Fruit fly (Drosophila melanogaster) whole organism, prepupa: Measurements from ENCODE around the gene qtc.

Source experiments
- CG10631 ChIP-seq: fragments of 200-800 bp; sonication (Bioruptor generic); optimal IDR thresholded peaks from 2 replicates; lab custom pipeline; 2016; ENCODE audit warnings: missing biosample characterization, missing genetic modification characterization
- CG15336 ChIP-seq: fragments of 200-800 bp; sonication (Bioruptor generic); IDR thresholded peaks from 2 replicates; pipeline ENCODE4 v1.3.6; 2022; ENCODE audit warnings: missing biosample characterization, missing genetic modification characterization
- CG1621 ChIP-seq: fragments of 200-800 bp; sonication (Bioruptor generic); optimal IDR thresholded peaks from 3 replicates; lab custom pipeline; 2018; ENCODE audit warnings: missing biosample characterization, mild to moderate bottlenecking, missing genetic modification characterization
- CG16779 ChIP-seq: fragments of 200-800 bp; sonication (Bioruptor generic); optimal IDR thresholded peaks from 3 replicates; lab custom pipeline; 2017; ENCODE audit warnings: missing biosample characterization, mild to moderate bottlenecking, missing genetic modification characterization
- CG3032 ChIP-seq: fragments of 200-800 bp; optimal IDR thresholded peaks from 2 replicates; lab custom pipeline; 2019; ENCODE audit warnings: missing biosample characterization, mild to moderate bottlenecking, missing genetic modification characterization, moderate library complexity
- CG34406 ChIP-seq: fragments of 200-800 bp; sonication (Bioruptor generic); optimal IDR thresholded peaks from 3 replicates; lab custom pipeline; 2016; ENCODE audit warnings: missing biosample characterization, missing genetic modification characterization
- CG4318 ChIP-seq: fragments of 200-800 bp; sonication (Bioruptor generic); optimal IDR thresholded peaks from 3 replicates; lab custom pipeline; 2017; ENCODE audit warnings: missing biosample characterization, mild to moderate bottlenecking, missing genetic modification characterization
- CG6163 ChIP-seq: fragments of 200-800 bp; sonication (Bioruptor generic); IDR thresholded peaks from 3 replicates; pipeline ENCODE4 v1.3.6; 2022; ENCODE audit warnings: missing biosample characterization, missing genetic modification characterization
- CG6276 ChIP-seq: fragments of 200-800 bp; sonication (Bioruptor generic); optimal IDR thresholded peaks from 2 replicates; lab custom pipeline; 2017; ENCODE audit warnings: missing biosample characterization, mild to moderate bottlenecking, missing genetic modification characterization
- CG6792 ChIP-seq: fragments of 200-800 bp; sonication (Bioruptor generic); optimal IDR thresholded peaks from 3 replicates; lab custom pipeline; 2016; ENCODE audit warnings: missing biosample characterization, missing genetic modification characterization
- CG6808 ChIP-seq: fragments of 200-800 bp; sonication (Bioruptor generic); optimal IDR thresholded peaks from 3 replicates; lab custom pipeline; 2017; ENCODE audit warnings: missing biosample characterization, missing genetic modification characterization, mild to moderate bottlenecking, moderate library complexity, missing genetic modification reagents
- CG6854 ChIP-seq: fragments of 200-800 bp; sonication (Bioruptor generic); optimal IDR thresholded peaks from 2 replicates; lab custom pipeline; 2017; ENCODE audit warnings: missing biosample characterization, mild to moderate bottlenecking, missing genetic modification characterization
- CG7368 ChIP-seq: fragments of 200-800 bp; sonication (Bioruptor generic); optimal IDR thresholded peaks from 3 replicates; lab custom pipeline; 2016; ENCODE audit warnings: missing biosample characterization, missing genetic modification characterization
- CG8119 ChIP-seq: fragments of 200-800 bp; sonication (Bioruptor generic); IDR thresholded peaks from 3 replicates; pipeline ENCODE4 v1.3.6; 2022; ENCODE audit warnings: missing biosample characterization, missing genetic modification characterization
- CG8319 ChIP-seq: fragments of 200-800 bp; sonication (Bioruptor generic); optimal IDR thresholded peaks from 3 replicates; lab custom pipeline; 2016; ENCODE audit warnings: missing biosample characterization, missing genetic modification characterization
- Eip75B ChIP-seq: fragments of 200-800 bp; sonication (Bioruptor generic); optimal IDR thresholded peaks from 3 replicates; lab custom pipeline; 2016; ENCODE audit warnings: missing biosample characterization, missing genetic modification characterization
- Eip78C ChIP-seq: fragments of 200-800 bp; sonication (Bioruptor generic); peaks from one replicate; lab custom pipeline; 2016; ENCODE audit warnings: missing biosample characterization, missing genetic modification characterization
- Eip93F ChIP-seq: fragments of 200-800 bp; sonication (Bioruptor generic); optimal IDR thresholded peaks from 2 replicates; lab custom pipeline; 2016; ENCODE audit warnings: missing biosample characterization, mild to moderate bottlenecking, missing genetic modification characterization
- Ets21C ChIP-seq: fragments of 200-800 bp; sonication (Bioruptor generic); optimal IDR thresholded peaks from 3 replicates; lab custom pipeline; 2016; ENCODE audit warnings: missing biosample characterization, missing genetic modification characterization
- Gug ChIP-seq: fragments of 200-800 bp; sonication (Bioruptor generic); IDR thresholded peaks from 2 replicates; pipeline ENCODE4 v1.3.6; 2022; ENCODE audit warnings: missing biosample characterization, missing genetic modification characterization
- Hr38 ChIP-seq: sonication (Bioruptor generic); optimal IDR thresholded peaks from 2 replicates; lab custom pipeline; 2016; ENCODE audit warnings: missing biosample characterization, missing genetic modification characterization
- Hr39 ChIP-seq: fragments of 200-800 bp; sonication (Bioruptor generic); optimal IDR thresholded peaks from 2 replicates; lab custom pipeline; 2016; ENCODE audit warnings: missing biosample characterization, missing genetic modification characterization
- Hr4 ChIP-seq: fragments of 200-800 bp; sonication (Bioruptor generic); optimal IDR thresholded peaks from 3 replicates; lab custom pipeline; 2016; ENCODE audit warnings: missing biosample characterization, missing genetic modification characterization
- Lpt ChIP-seq: fragments of 200-800 bp; sonication (Bioruptor generic); optimal IDR thresholded peaks from 3 replicates; lab custom pipeline; 2016; ENCODE audit warnings: missing biosample characterization, missing genetic modification characterization
- Met ChIP-seq: fragments of 200-800 bp; sonication (Bioruptor generic); optimal IDR thresholded peaks from 3 replicates; lab custom pipeline; 2016; ENCODE audit warnings: missing biosample characterization, missing genetic modification characterization
- OdsH ChIP-seq: fragments of 200-800 bp; sonication (Bioruptor generic); optimal IDR thresholded peaks from 3 replicates; lab custom pipeline; 2016; ENCODE audit warnings: missing biosample characterization, missing genetic modification characterization
- Sox102F ChIP-seq: fragments of 200-800 bp; sonication (Bioruptor generic); optimal IDR thresholded peaks from 2 replicates; lab custom pipeline; 2016; ENCODE audit warnings: missing biosample characterization, mild to moderate bottlenecking, missing genetic modification characterization
- Sox14 ChIP-seq: fragments of 200-800 bp; sonication (Bioruptor generic); optimal IDR thresholded peaks from 3 replicates; lab custom pipeline; 2016; ENCODE audit warnings: missing biosample characterization, missing genetic modification characterization
- Sox15 ChIP-seq: fragments of 200-800 bp; sonication (Bioruptor generic); optimal IDR thresholded peaks from 3 replicates; lab custom pipeline; 2016; ENCODE audit warnings: missing biosample characterization, missing genetic modification characterization
- achi ChIP-seq: fragments of 200-800 bp; sonication (Bioruptor generic); optimal IDR thresholded peaks from 3 replicates; lab custom pipeline; 2016; ENCODE audit warnings: missing biosample characterization, missing genetic modification characterization
- cyc ChIP-seq: fragments of 200-800 bp; sonication (Bioruptor generic); optimal IDR thresholded peaks from 3 replicates; lab custom pipeline; 2016; ENCODE audit warnings: missing biosample characterization, missing genetic modification characterization
- dac ChIP-seq: fragments of 200-800 bp; sonication (Bioruptor generic); optimal IDR thresholded peaks from 2 replicates; lab custom pipeline; 2017; ENCODE audit warnings: missing biosample characterization, mild to moderate bottlenecking, missing genetic modification characterization
- esn ChIP-seq: fragments of 200-800 bp; sonication (Bioruptor generic); optimal IDR thresholded peaks from 2 replicates; lab custom pipeline; 2016; ENCODE audit warnings: missing biosample characterization, mild to moderate bottlenecking, missing genetic modification characterization, moderate library complexity
- fd59A ChIP-seq: fragments of 200-800 bp; sonication (Bioruptor generic); optimal IDR thresholded peaks from 2 replicates; lab custom pipeline; 2017; ENCODE audit warnings: missing biosample characterization, mild to moderate bottlenecking, missing genetic modification characterization, missing genetic modification reagents
- fd85E ChIP-seq: fragments of 200-800 bp; sonication (Bioruptor generic); optimal IDR thresholded peaks from 3 replicates; lab custom pipeline; 2016; ENCODE audit warnings: missing biosample characterization, missing genetic modification characterization
- lz ChIP-seq: fragments of 200-800 bp; sonication (Bioruptor generic); optimal IDR thresholded peaks from 3 replicates; lab custom pipeline; 2016; ENCODE audit warnings: missing biosample characterization, missing genetic modification characterization
- net ChIP-seq: fragments of 200-800 bp; sonication (Bioruptor generic); optimal IDR thresholded peaks from 3 replicates; lab custom pipeline; 2016; ENCODE audit warnings: missing biosample characterization, missing genetic modification characterization
- pdm3 ChIP-seq: fragments of 200-800 bp; sonication (Bioruptor generic); optimal IDR thresholded peaks from 3 replicates; lab custom pipeline; 2016; ENCODE audit warnings: missing biosample characterization, missing genetic modification characterization
- salr ChIP-seq, 2 experiments: fragments of 200-800 bp; sonication (Bioruptor generic); optimal IDR thresholded peaks; 3 replicates each; lab custom pipeline; 2016 to 2018; ENCODE audit warnings: missing biosample characterization in 2 of 2, missing genetic modification characterization in 2 of 2, mild to moderate bottlenecking in 1 of 2
- spab ChIP-seq: fragments of 200-800 bp; sonication (Bioruptor generic); optimal IDR thresholded peaks from 2 replicates; lab custom pipeline; 2017; ENCODE audit warnings: missing biosample characterization, mild to moderate bottlenecking, missing genetic modification characterization, missing genetic modification reagents
- ss ChIP-seq, 2 experiments: fragments of 200-800 bp; sonication (Bioruptor generic); optimal IDR thresholded peaks; 2 replicates in 1 of 2; 3 replicates in 1 of 2; lab custom pipeline; 2017 to 2018; ENCODE audit warnings: mild to moderate bottlenecking in 2 of 2, missing biosample characterization in 2 of 2, missing genetic modification characterization in 2 of 2, moderate library complexity in 1 of 2
- svp ChIP-seq: fragments of 200-800 bp; sonication (Bioruptor generic); peaks from one replicate; lab custom pipeline; 2016; ENCODE audit warnings: missing biosample characterization, missing genetic modification characterization
- topi ChIP-seq: fragments of 200-800 bp; sonication (Bioruptor generic); optimal IDR thresholded peaks from 3 replicates; lab custom pipeline; 2016; ENCODE audit warnings: missing biosample characterization, missing genetic modification characterization
- vri ChIP-seq: fragments of 200-800 bp; sonication (Bioruptor generic); optimal IDR thresholded peaks from 3 replicates; lab custom pipeline; 2016; ENCODE audit warnings: missing biosample characterization, mild to moderate bottlenecking, missing genetic modification characterization

qtc gene

dm6 chr2L:5107626-5108272, 47.1 kb downstream of the qtc start (continued):
- TF ChIP-seq lz (GFP tag; lab: Kevin White, UChicago) = peak; percentile 99
- peak; percentile 76 for TF ChIP-seq CG6808 (GFP tag; lab: Kevin White, UChicago)
- TF ChIP-seq net (GFP tag; lab: Kevin White, UChicago) = peak; percentile 95
- TF ChIP-seq CG8319 = peak; percentile 91
- TF ChIP-seq esn = peak; percentile 99
- peak; percentile 98 for TF ChIP-seq Sox102F (GFP tag; lab: Kevin White, UChicago)
- peak; percentile 96 for TF ChIP-seq CG4318
- peak; percentile 99 for TF ChIP-seq svp (GFP tag; lab: Kevin White, UChicago)
- TF ChIP-seq fd59A (GFP tag; lab: Kevin White, UChicago) = peak; percentile 87
- peak; percentile 96 for TF ChIP-seq vri (GFP tag; lab: Kevin White, UChicago)
- TF ChIP-seq Eip75B (GFP tag; lab: Kevin White, UChicago) = peak; percentile 96
- peak; percentile 98 for TF ChIP-seq Hr4
- peak; percentile 94 for TF ChIP-seq CG34406
- TF ChIP-seq Eip93F (GFP tag; lab: Kevin White, UChicago) = peak; percentile 88
- TF ChIP-seq CG16779 (tag; lab: Kevin White, UChicago) = peak; percentile 81
- TF ChIP-seq CG6276 (GFP tag; lab: Kevin White, UChicago) = peak; percentile 88
- TF ChIP-seq dac (GFP tag; lab: Kevin White, UChicago) = peak; percentile 94
- TF ChIP-seq fd85E (GFP tag; lab: Kevin White, UChicago) = peak; percentile 80
- TF ChIP-seq Eip78C (GFP tag; lab: Kevin White, UChicago) = peak; percentile 98
- peak; percentile 98 for TF ChIP-seq OdsH (GFP tag; lab: Kevin White, UChicago)
- TF ChIP-seq CG6792 = peak; percentile 96
- TF ChIP-seq Met (GFP tag; lab: Kevin White, UChicago) = peak; percentile 98
- TF ChIP-seq Hr38 (GFP tag; lab: Kevin White, UChicago) = peak; percentile 81
- peak; percentile 98 for TF ChIP-seq cyc (GFP tag; lab: Kevin White, UChicago)
- peak; percentile 91 for TF ChIP-seq CG15336
- peak; percentile 98 for TF ChIP-seq Sox14 (GFP tag; lab: Kevin White, UChicago)
- peak; percentile 86 for TF ChIP-seq CG3032 (tag; lab: Kevin White, UChicago)
- TF ChIP-seq pdm3 (GFP tag; lab: Kevin White, UChicago) = peak; percentile 98
- peak; percentile 57 to 77 for TF ChIP-seq ss (GFP tag; optimal IDR thresholded peaks at IDR 0.05; lab: Kevin White, UChicago)
- TF ChIP-seq CG8119 (GFP tag; lab: Robert Waterston, UW) = peak; percentile 93
- peak; percentile 93 for TF ChIP-seq Lpt (GFP tag; lab: Kevin White, UChicago)
- peak; percentile 77 to 96 for TF ChIP-seq salr (GFP tag; optimal IDR thresholded peaks at IDR 0.05; lab: Kevin White, UChicago)
- peak; percentile 99 for TF ChIP-seq Hr39 (GFP tag; lab: Kevin White, UChicago)
- peak; percentile 89 for TF ChIP-seq CG6854 (GFP tag; lab: Kevin White, UChicago)

- TF ChIP-seq vri (GFP tag; lab: Kevin White, UChicago) = peak; percentile 5
- TF ChIP-seq net (GFP tag; lab: Kevin White, UChicago) = no peak
- TF ChIP-seq ss (GFP tag; optimal IDR thresholded peaks at IDR 0.05; lab: Kevin White, UChicago) = peak in 1 of 2 experiments; percentile 1
Measured at dm6 chr2L:5108273-5108653, 47.6 kb downstream of the qtc start.

- TF ChIP-seq Ets21C (GFP tag; lab: Kevin White, UChicago) (no peak), CG16779 (tag; lab: Kevin White, UChicago) (no peak), OdsH (GFP tag; lab: Kevin White, UChicago) (no peak), Sox15 (GFP tag; lab: Kevin White, UChicago) (no peak), topi (no peak), achi (GFP tag; lab: Kevin White, UChicago) (no peak), CG7368 (GFP tag; lab: Kevin White, UChicago) (no peak), Hr38 (GFP tag; lab: Kevin White, UChicago) (no peak), ss (GFP tag; optimal IDR thresholded peaks at IDR 0.05; lab: Kevin White, UChicago) (no peak), vri (GFP tag; lab: Kevin White, UChicago) (no peak), lz (GFP tag; lab: Kevin White, UChicago) (no peak), net (GFP tag; lab: Kevin White, UChicago) (no peak), CG6163 (GFP tag; lab: Robert Waterston, UW) (no peak), spab (GFP tag; lab: Kevin White, UChicago) (no peak), Gug (GFP tag; lab: Robert Waterston, UW) (no peak), CG10631 (no peak), CG1621 (tag; lab: Kevin White, UChicago) (no peak)
Measured at dm6 chr2L:5109059-5109458, 48.4 kb downstream of the qtc start.
